Worm (Caenorhabditis elegans) whole organism, L4 larva: Measurements from ENCODE around the gene C25H3.11.
A peak's percentile ranks its signal among the peaks of the same experiment; 100 is the strongest.

ENCODE experiments used
- F26F4.8 ChIP-seq: fragments of 200-800 bp; sonication (Bioruptor generic); conservative IDR thresholded peaks from 2 replicates; pipeline ENCODE4 v1.3.6; 2022; ENCODE audit warnings: missing genetic modification characterization, missing compliant biosample characterization
- R02D3.7 ChIP-seq: fragments of 150-350 bp; sonication (generic microtip); optimal IDR thresholded peaks from 3 replicates; lab custom pipeline; 2014; ENCODE audit warnings: missing biosample characterization, missing genetic modification characterization
- Y105C5A.15 ChIP-seq: fragments of 200-800 bp; sonication (Bioruptor generic); IDR thresholded peaks from 2 replicates; pipeline ENCODE4 v1.3.6; 2022; ENCODE audit warnings: missing genetic modification characterization, missing compliant biosample characterization
- aha-1 ChIP-seq: fragments of 150-350 bp; peaks from one replicate; lab custom pipeline; 2014; ENCODE audit warnings: missing biosample characterization, missing genetic modification characterization
- aly-2 ChIP-seq: sonication (generic microtip); optimal IDR thresholded peaks from 2 replicates; lab custom pipeline; 2018; ENCODE audit warnings: missing biosample characterization, missing genetic modification characterization
- ama-1 ChIP-seq: fragments of 150-350 bp; optimal IDR thresholded peaks from 2 replicates; lab custom pipeline; 2014; ENCODE audit warnings: inconsistent platforms, mixed read lengths
- ceh-20 ChIP-seq: fragments of 200-800 bp; sonication (Bioruptor generic); IDR thresholded peaks from 2 replicates; pipeline ENCODE4 v1.3.6; 2022; ENCODE audit warnings: missing genetic modification reagents, missing genetic modification characterization, missing compliant biosample characterization
- ces-1 ChIP-seq: fragments of 150-350 bp; sonication (generic microtip); optimal IDR thresholded peaks from 4 replicates; lab custom pipeline; 2014; ENCODE audit warnings: missing biosample characterization, missing genetic modification reagents, missing genetic modification characterization
- gei-8 ChIP-seq: fragments of 200-800 bp; sonication (Bioruptor generic); optimal IDR thresholded peaks from 2 replicates; lab custom pipeline; 2018; ENCODE audit warnings: mild to moderate bottlenecking, missing genetic modification characterization, missing compliant biosample characterization
- lin-13 ChIP-seq: fragments of 150-350 bp; optimal IDR thresholded peaks from 2 replicates; lab custom pipeline; 2014; ENCODE audit warnings: missing biosample characterization, missing genetic modification reagents, missing genetic modification characterization
- lin-29 ChIP-seq: fragments of 200-800 bp; sonication (Bioruptor generic); IDR thresholded peaks from 2 replicates; pipeline ENCODE4 v1.3.6; 2022; ENCODE audit warnings: missing genetic modification reagents, missing genetic modification characterization, missing compliant biosample characterization
- lin-39 ChIP-seq: fragments of 150-350 bp; optimal IDR thresholded peaks from 2 replicates; lab custom pipeline; 2014; ENCODE audit warnings: missing biosample characterization, missing genetic modification reagents, missing genetic modification characterization
- lsy-2 ChIP-seq, 2 experiments: fragments of 150-350 bp in 1 of 2; sonication (generic microtip) in 1 of 2; optimal IDR thresholded peaks; 2 replicates each; lab custom pipeline; 2014 to 2017; ENCODE audit warnings: missing biosample characterization in 2 of 2, missing genetic modification characterization in 2 of 2
- madf-5 ChIP-seq, 2 experiments: fragments of 200-800 bp; sonication (Bioruptor generic); IDR thresholded peaks; 2 replicates each; pipeline ENCODE4 v1.3.6; 2022; ENCODE audit warnings: missing compliant biosample characterization in 2 of 2, missing genetic modification characterization in 2 of 2
- mdl-1 ChIP-seq, 2 experiments: fragments of 150-350 bp in 1 of 2; sonication (generic microtip) in 1 of 2; optimal IDR thresholded peaks; 2 replicates each; lab custom pipeline; 2014 to 2017; ENCODE audit warnings: missing biosample characterization in 2 of 2, missing genetic modification characterization in 2 of 2
- mdt-29 ChIP-seq: fragments of 200-800 bp; sonication (Bioruptor generic); IDR thresholded peaks from 2 replicates; pipeline ENCODE4 v1.3.6; 2022; ENCODE audit warnings: missing genetic modification reagents, missing genetic modification characterization, missing compliant biosample characterization
- mep-1 ChIP-seq: fragments of 150-350 bp; sonication (generic microtip); optimal IDR thresholded peaks from 3 replicates; lab custom pipeline; 2014; ENCODE audit warnings: missing biosample characterization, missing genetic modification characterization
- mes-2 ChIP-seq: sonication (generic microtip); optimal IDR thresholded peaks from 2 replicates; lab custom pipeline; 2016; ENCODE audit warnings: missing genotype, mild to moderate bottlenecking, missing genetic modification characterization, missing compliant biosample characterization; ENCODE audit not compliant: poor library complexity, severe bottlenecking
- mxl-2 ChIP-seq: fragments of 200-800 bp; sonication (Bioruptor generic); conservative IDR thresholded peaks from 2 replicates; pipeline ENCODE4 v1.3.6; 2022; ENCODE audit warnings: missing genetic modification reagents, missing genetic modification characterization, missing compliant biosample characterization
- nhr-11 ChIP-seq: fragments of 150-350 bp; optimal IDR thresholded peaks from 2 replicates; lab custom pipeline; 2014; ENCODE audit warnings: missing biosample characterization, missing genetic modification characterization
- nhr-28 ChIP-seq: fragments of 150-350 bp; optimal IDR thresholded peaks from 2 replicates; lab custom pipeline; 2014; ENCODE audit warnings: missing biosample characterization, missing genetic modification characterization
- pha-4 ChIP-seq, 2 experiments: fragments of 150-350 bp in 1 of 2; fragments of 200-800 bp in 1 of 2; sonication (Bioruptor generic) in 1 of 2; IDR thresholded peaks in 1 of 2; optimal IDR thresholded peaks in 1 of 2; 2 replicates each; pipeline versions ENCODE4 v1.3.6 to Lab custom; 2014 to 2022; ENCODE audit warnings: missing genetic modification characterization in 2 of 2, missing genetic modification reagents in 2 of 2, missing biosample characterization in 1 of 2, missing compliant biosample characterization in 1 of 2
- pqm-1 ChIP-seq: sonication (generic microtip); optimal IDR thresholded peaks from 2 replicates; lab custom pipeline; 2017; ENCODE audit warnings: missing biosample characterization, missing genetic modification characterization
- set-16 ChIP-seq: fragments of 200-800 bp; sonication (Bioruptor generic); IDR thresholded peaks from 2 replicates; pipeline ENCODE4 v1.3.6; 2022; ENCODE audit warnings: missing genetic modification reagents, missing genetic modification characterization, missing compliant biosample characterization
- snpc-1.2 ChIP-seq: fragments of 200-800 bp; sonication (Bioruptor generic); IDR thresholded peaks from 2 replicates; pipeline ENCODE4 v1.3.6; 2022; ENCODE audit warnings: missing genetic modification reagents, missing genetic modification characterization, missing compliant biosample characterization
- spr-1 ChIP-seq: sonication (generic microtip); optimal IDR thresholded peaks from 2 replicates; lab custom pipeline; 2016; ENCODE audit warnings: mild to moderate bottlenecking, missing genetic modification characterization, missing compliant biosample characterization
- unc-62 ChIP-seq, 3 experiments: fragments of 150-350 bp in 1 of 3; sonication (generic microtip); optimal IDR thresholded peaks in 2 of 3; peaks in 1 of 3; 1 replicate in 1 of 3; 2 replicates in 2 of 3; lab custom pipeline; 2014 to 2017; ENCODE audit warnings: missing biosample characterization in 3 of 3, missing genetic modification characterization in 3 of 3, missing genetic modification reagents in 3 of 3, missing genotype in 1 of 3
- zfp-2 ChIP-seq: sonication (generic microtip); optimal IDR thresholded peaks from 2 replicates; lab custom pipeline; 2016; ENCODE audit warnings: mild to moderate bottlenecking, missing genetic modification characterization, missing compliant biosample characterization
- ztf-7 ChIP-seq: fragments of 150-350 bp; optimal IDR thresholded peaks from 2 replicates; lab custom pipeline; 2014; ENCODE audit warnings: missing biosample characterization, missing genetic modification characterization

C25H3.11 gene

DNA sequence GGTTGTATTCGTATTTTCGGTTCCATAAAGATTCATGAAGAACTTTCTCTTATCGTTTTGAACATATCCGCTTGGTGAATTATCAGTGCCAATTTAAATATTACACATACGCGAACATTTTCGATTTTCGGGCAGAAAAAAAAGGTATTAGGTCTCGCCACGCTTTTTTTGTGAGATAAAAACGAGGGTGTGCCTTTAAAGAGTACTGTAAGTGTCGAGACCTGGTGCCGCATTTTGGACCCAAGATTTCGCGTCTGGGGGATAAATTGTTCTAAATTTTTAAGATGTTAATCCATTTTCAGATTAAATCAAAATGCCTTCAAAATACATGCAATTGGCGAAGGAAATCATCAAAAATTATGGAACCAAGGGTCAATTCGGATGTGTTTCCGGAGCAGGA, 5.1 kb upstream of the C25H3.11 start, which contains the start of gene C25H3.3:
Gene C25H3.3, plus strand, starts transcription at position 301 of the 400 bp plus-strand sequence.
- TF ChIP-seq aha-1 (tag; lab: Kevin White, UChicago) (peak; percentile 77), lin-13 (GFP tag; lab: Kevin White, UChicago) (no peak)

DNA sequence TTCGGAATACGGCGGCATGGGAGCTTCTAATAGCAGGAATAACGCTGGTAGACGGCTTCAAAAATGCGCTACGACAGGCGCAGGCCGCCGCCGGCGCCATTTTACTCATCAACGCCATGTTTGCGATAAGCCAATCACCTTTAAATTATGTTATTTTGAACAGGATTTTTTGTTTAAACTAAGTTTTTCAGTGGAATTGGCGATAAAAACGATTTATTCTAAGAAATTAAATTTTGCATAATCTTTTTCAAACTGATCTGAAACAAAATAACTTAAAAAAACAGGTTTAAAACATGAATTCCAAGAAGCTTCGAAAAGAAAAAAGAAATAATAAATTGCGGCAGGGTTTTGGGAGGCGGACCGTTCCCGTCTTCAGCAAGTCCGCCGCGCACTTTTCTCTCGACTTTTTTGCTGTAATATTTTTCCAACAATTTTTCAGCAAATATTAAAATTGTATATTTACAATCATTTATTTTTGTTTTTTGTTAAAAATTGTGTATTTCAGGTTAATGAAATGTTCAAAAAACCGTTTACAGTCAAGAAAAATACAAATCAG, 2.5 kb upstream of the C25H3.11 start, which contains the start of the genes ndub-5 and eif-2D:
Gene ndub-5, minus strand, starts transcription at position 138 of the 556 bp plus-strand sequence.
Gene eif-2D, plus strand, starts transcription at position 506 of the 556 bp plus-strand sequence.
- TF ChIP-seq unc-62 (GFP tag; optimal IDR thresholded peaks at IDR 0.05 in 1 of 2; lab: Kevin White, UChicago), result peak in 1 of 2 experiments; percentile 15
- no peak for TF ChIP-seq unc-62 (tag; optimal IDR thresholded peaks at IDR 0.05; lab: Kevin White, UChicago)
- TF ChIP-seq mes-2 (tag; lab: Kevin White, UChicago), result peak; percentile 50
- TF ChIP-seq snpc-1.2, result no peak
- peak; percentile 75 for TF ChIP-seq aha-1 (tag; lab: Kevin White, UChicago)
- no peak for TF ChIP-seq mxl-2 (GFP tag; lab: Robert Waterston, UW)
- TF ChIP-seq madf-5 (GFP tag; IDR thresholded peaks at IDR 0.05; lab: Robert Waterston, UW), result no peak
- peak in 1 of 2 experiments; percentile 37 for TF ChIP-seq lsy-2 (tag; optimal IDR thresholded peaks at IDR 0.05; lab: Kevin White, UChicago)
- TF ChIP-seq lin-29 (GFP tag; lab: Robert Waterston, UW), result no peak
- TF ChIP-seq mep-1 (tag; lab: Kevin White, UChicago), result peak; percentile 5

DNA sequence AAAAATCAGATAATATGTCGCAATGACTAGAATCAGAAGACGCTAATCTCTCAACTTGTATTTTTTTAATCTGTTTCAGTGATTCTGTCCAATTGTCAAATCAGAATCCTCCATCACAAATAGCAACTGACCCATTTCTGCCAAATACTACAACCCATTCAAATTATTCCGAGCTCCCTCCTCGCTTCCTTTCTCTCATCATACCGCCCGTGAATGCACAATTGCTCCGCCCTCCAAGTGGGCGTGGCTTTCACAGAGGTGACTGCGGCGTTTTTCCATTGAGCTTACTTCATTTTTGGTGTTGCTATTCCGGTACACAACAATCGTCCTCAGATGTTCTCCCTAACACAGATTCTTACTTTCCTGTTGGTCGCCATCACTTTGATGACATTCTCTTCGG, 8.1 kb downstream of the C25H3.11 start, which contains the start of gene flp-27:
Gene flp-27, plus strand, starts transcription at position 301 of the 400 bp plus-strand sequence.
- TF ChIP-seq Y105C5A.15 (GFP tag; lab: Robert Waterston, UW) (no peak), lin-39 (tag; lab: Kevin White, UChicago) (no peak), mdl-1 (tag; optimal IDR thresholded peaks at IDR 0.05; lab: Kevin White, UChicago) (no peak), ztf-7 (tag; lab: Kevin White, UChicago) (no peak), nhr-28 (tag; lab: Kevin White, UChicago) (no peak), gei-8 (GFP tag; lab: Kevin White, UChicago) (no peak), set-16 (no peak), snpc-1.2 (no peak), ama-1 (lab: Kevin White, UChicago) (no peak), zfp-2 (tag; lab: Kevin White, UChicago) (no peak), R02D3.7 (tag; lab: Kevin White, UChicago) (no peak), mdt-29 (no peak)
- TF ChIP-seq, all 104 proteins: peak for 0

DNA sequence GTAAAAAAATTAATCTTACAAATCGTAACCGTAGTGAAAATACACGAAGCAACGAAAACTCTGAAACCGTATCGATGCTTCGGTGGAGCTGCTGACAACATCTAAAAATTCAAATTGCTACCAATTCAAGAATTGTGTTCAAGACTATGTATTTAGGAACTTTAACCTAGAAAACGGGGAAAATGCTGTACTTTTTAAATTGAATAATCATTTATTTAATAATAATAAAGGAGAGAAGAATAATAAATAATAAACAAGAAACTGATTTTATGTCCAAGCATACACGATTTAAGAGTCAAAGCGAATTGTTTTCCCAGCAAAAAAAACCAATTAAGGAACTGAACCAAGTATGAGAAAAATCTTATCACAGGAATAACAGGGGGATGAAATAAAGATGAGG, 19.3 kb downstream of the C25H3.11 start, which contains the start of gene C25H3.17:
Gene C25H3.17, minus strand, starts transcription at position 101 of the 400 bp plus-strand sequence.
- TF ChIP-seq nhr-11, result no peak
- no peak for TF ChIP-seq zfp-2 (tag; lab: Kevin White, UChicago)
- no peak for TF ChIP-seq ces-1 (GFP tag; lab: Kevin White, UChicago)
- TF ChIP-seq spr-1 (tag; lab: Kevin White, UChicago), result no peak
- no peak for TF ChIP-seq lin-39 (tag; lab: Kevin White, UChicago)
- no peak for TF ChIP-seq F26F4.8 (GFP tag; lab: Robert Waterston, UW)
- no peak for TF ChIP-seq ceh-20 (GFP tag; lab: Robert Waterston, UW)
- no peak for TF ChIP-seq pqm-1 (tag; lab: Kevin White, UChicago)
- no peak for TF ChIP-seq aly-2

DNA sequence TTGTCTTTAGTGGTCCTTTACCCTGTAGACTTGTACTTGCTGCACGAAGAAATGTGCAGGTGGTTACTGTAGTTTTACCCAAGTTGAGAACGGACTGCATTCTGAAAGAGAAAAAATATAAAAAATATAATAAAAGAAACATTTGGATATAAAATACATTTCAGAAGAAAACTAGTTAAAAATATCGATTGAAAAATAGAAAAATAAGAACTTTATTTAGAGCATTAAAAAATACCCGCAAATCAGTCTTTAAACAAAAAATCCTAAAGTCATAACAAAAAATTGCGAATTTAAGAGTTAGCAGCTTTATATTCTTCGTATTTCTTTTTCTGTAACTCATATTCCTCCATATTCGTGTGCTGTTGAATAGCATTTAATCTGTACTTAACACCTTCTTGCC, 20.0 kb downstream of the C25H3.11 start, which contains the start of gene C25H3.7:
Gene C25H3.7, minus strand, starts transcription at position 101 of the 400 bp plus-strand sequence.
- TF ChIP-seq aha-1 (tag; lab: Kevin White, UChicago) (peak; percentile 50), pha-4 (GFP tag; IDR thresholded peaks at IDR 0.05; lab: Robert Waterston, UW) (no peak), pha-4 (tag; optimal IDR thresholded peaks at IDR 0.05; lab: Kevin White, UChicago) (no peak)
